Worm (Caenorhabditis elegans) whole organism, late embryonic: ENCODE results near the gene zig-13.

Experiments
- ceh-24 ChIP-seq: sonication (generic microtip); optimal IDR thresholded peaks from 2 replicates; lab custom pipeline; 2016; ENCODE audit warnings: mild to moderate bottlenecking, missing genetic modification characterization, missing compliant biosample characterization
- hlh-15 ChIP-seq: sonication (generic microtip); optimal IDR thresholded peaks from 2 replicates; lab custom pipeline; 2016; ENCODE audit warnings: missing genetic modification characterization, missing compliant biosample characterization
- tbx-2 ChIP-seq: sonication (generic microtip); optimal IDR thresholded peaks from 2 replicates; lab custom pipeline; 2016; ENCODE audit warnings: missing genetic modification characterization, missing compliant biosample characterization
- tbx-7 ChIP-seq: sonication (generic microtip); optimal IDR thresholded peaks from 2 replicates; lab custom pipeline; 2016; ENCODE audit warnings: missing genotype, missing genetic modification characterization, missing compliant biosample characterization

DNA sequence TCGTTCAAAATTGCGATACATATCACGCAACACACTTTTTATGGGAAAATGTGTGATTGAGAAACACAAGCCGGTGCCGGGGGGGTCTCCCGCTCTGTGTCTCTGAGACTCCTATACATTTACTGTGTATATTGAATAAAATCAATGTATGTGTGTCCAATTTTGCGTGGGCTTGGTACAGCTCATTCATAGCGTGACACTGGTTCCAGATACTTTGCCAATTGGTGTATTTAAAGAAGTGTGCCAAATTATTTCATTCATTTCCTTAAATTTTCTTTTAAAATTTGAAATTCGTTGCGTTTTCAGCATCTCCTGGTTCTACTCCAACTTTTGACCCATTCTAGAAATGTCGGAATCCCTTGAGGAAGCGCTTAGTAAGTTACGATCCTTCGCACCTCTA lies 39.3 kb downstream of the zig-13 start, which contains the start of gene C29F9.5:
- TF ChIP-seq tbx-2 (tag; lab: Kevin White, UChicago) (no peak), hlh-15 (tag; lab: Kevin White, UChicago) (no peak), ceh-24 (tag; lab: Kevin White, UChicago) (no peak), tbx-7 (tag; lab: Kevin White, UChicago) (no peak)
